Worm (Caenorhabditis elegans) whole organism, young adult: ENCODE results near the gene F38E1.3.

ENCODE experiments used
- B0261.1 ChIP-seq: sonication (generic microtip); optimal IDR thresholded peaks from 2 replicates; lab custom pipeline; 2016; ENCODE audit warnings: mild to moderate bottlenecking, missing genetic modification characterization, moderate library complexity, missing compliant biosample characterization
- D2030.7 ChIP-seq: fragments of 200-800 bp; sonication (Bioruptor generic); IDR thresholded peaks from 2 replicates; pipeline ENCODE4 v1.3.6; 2022; ENCODE audit warnings: missing genetic modification reagents, missing genetic modification characterization, missing compliant biosample characterization
- F23B12.7 ChIP-seq: sonication (generic microtip); optimal IDR thresholded peaks from 2 replicates; lab custom pipeline; 2017; ENCODE audit warnings: missing genetic modification characterization, mild to moderate bottlenecking, missing compliant biosample characterization, antibody characterized with exemption, moderate library complexity; ENCODE audit not compliant: insufficient read depth
- F52B5.7 ChIP-seq: sonication (generic microtip); optimal IDR thresholded peaks from 2 replicates; lab custom pipeline; 2016; ENCODE audit warnings: mild to moderate bottlenecking, missing genetic modification characterization, missing compliant biosample characterization
- F55B11.4 ChIP-seq: sonication (generic microtip); optimal IDR thresholded peaks from 2 replicates; lab custom pipeline; 2016; ENCODE audit warnings: missing compliant biosample characterization, missing genetic modification characterization, borderline replicate concordance; ENCODE audit not compliant: insufficient read depth
- K12H6.12 ChIP-seq: fragments of 200-800 bp; sonication (Bioruptor generic); optimal IDR thresholded peaks from 2 replicates; lab custom pipeline; 2018; ENCODE audit warnings: mild to moderate bottlenecking, missing genetic modification characterization, missing compliant biosample characterization
- Y53G8AR.9 ChIP-seq: fragments of 200-800 bp; sonication (Bioruptor generic); conservative IDR thresholded peaks from 2 replicates; pipeline ENCODE4 v1.3.6; 2022; ENCODE audit warnings: missing genetic modification reagents, missing genetic modification characterization, missing compliant biosample characterization
- akir-1 ChIP-seq: fragments of 200-800 bp; sonication (Bioruptor generic); optimal IDR thresholded peaks from 2 replicates; lab custom pipeline; 2018; ENCODE audit warnings: mild to moderate bottlenecking, missing genetic modification characterization, moderate library complexity, missing compliant biosample characterization
- aptf-3 ChIP-seq: fragments of 200-800 bp; sonication (Bioruptor generic); IDR thresholded peaks from 2 replicates; pipeline ENCODE4 v1.3.6; 2022; ENCODE audit warnings: missing genetic modification characterization, missing compliant biosample characterization
- atf-7 ChIP-seq: sonication (generic microtip); optimal IDR thresholded peaks from 2 replicates; lab custom pipeline; 2017; ENCODE audit warnings: mild to moderate bottlenecking, missing genetic modification characterization, missing compliant biosample characterization
- attf-5 ChIP-seq: fragments of 200-800 bp; sonication (Bioruptor generic); optimal IDR thresholded peaks from 2 replicates; lab custom pipeline; 2018; ENCODE audit warnings: mild to moderate bottlenecking, missing genetic modification characterization, missing compliant biosample characterization
- ceh-27 ChIP-seq: fragments of 200-800 bp; sonication (Bioruptor generic); optimal IDR thresholded peaks from 2 replicates; lab custom pipeline; 2018; ENCODE audit warnings: mild to moderate bottlenecking, missing genetic modification characterization, moderate library complexity, missing compliant biosample characterization
- ceh-79 ChIP-seq: sonication (generic microtip); optimal IDR thresholded peaks from 2 replicates; lab custom pipeline; 2017; ENCODE audit warnings: mild to moderate bottlenecking, missing genetic modification characterization, missing compliant biosample characterization
- chd-7 ChIP-seq: sonication (generic microtip); optimal IDR thresholded peaks from 2 replicates; lab custom pipeline; 2016; ENCODE audit warnings: mild to moderate bottlenecking, missing genetic modification characterization, moderate library complexity, missing compliant biosample characterization
- dpff-1 ChIP-seq: sonication (generic microtip); optimal IDR thresholded peaks from 2 replicates; lab custom pipeline; 2017; ENCODE audit warnings: mild to moderate bottlenecking, missing genetic modification characterization, missing compliant biosample characterization
- egl-18 ChIP-seq: fragments of 200-800 bp; sonication (Bioruptor generic); IDR thresholded peaks from 2 replicates; pipeline ENCODE4 v1.3.6; 2022; ENCODE audit warnings: missing genetic modification reagents, missing genetic modification characterization, missing compliant biosample characterization
- egl-44 ChIP-seq: fragments of 200-800 bp; sonication (Bioruptor generic); IDR thresholded peaks from 2 replicates; pipeline ENCODE4 v1.3.6; 2022; ENCODE audit warnings: missing genetic modification reagents, missing genetic modification characterization, missing compliant biosample characterization
- egrh-3 ChIP-seq: fragments of 200-800 bp; sonication (Bioruptor generic); IDR thresholded peaks from 2 replicates; pipeline ENCODE4 v1.3.6; 2022; ENCODE audit warnings: missing genetic modification reagents, missing genetic modification characterization, missing compliant biosample characterization
- gei-17 ChIP-seq: fragments of 200-800 bp; sonication (Bioruptor generic); optimal IDR thresholded peaks from 2 replicates; lab custom pipeline; 2018; ENCODE audit warnings: mild to moderate bottlenecking, missing genetic modification characterization, missing compliant biosample characterization
- him-1 ChIP-seq: sonication (generic microtip); optimal IDR thresholded peaks from 2 replicates; lab custom pipeline; 2016; ENCODE audit warnings: missing genotype, missing genetic modification reagents, missing genetic modification characterization, missing compliant biosample characterization
- hlh-26 ChIP-seq: fragments of 200-800 bp; sonication (Bioruptor generic); conservative IDR thresholded peaks from 2 replicates; pipeline ENCODE4 v1.3.6; 2022; ENCODE audit warnings: missing genetic modification reagents, missing genetic modification characterization, missing compliant biosample characterization
- hmg-1.2 ChIP-seq: fragments of 200-800 bp; sonication (Bioruptor generic); IDR thresholded peaks from 2 replicates; pipeline ENCODE4 v1.3.6; 2022; ENCODE audit warnings: missing genetic modification reagents, missing genetic modification characterization, missing compliant biosample characterization
- let-526 ChIP-seq: fragments of 200-800 bp; sonication (Bioruptor generic); IDR thresholded peaks from 2 replicates; pipeline ENCODE4 v1.3.6; 2022; ENCODE audit warnings: missing genetic modification reagents, missing genetic modification characterization, missing compliant biosample characterization
- lin-54 ChIP-seq: fragments of 200-800 bp; sonication (Bioruptor generic); optimal IDR thresholded peaks from 2 replicates; lab custom pipeline; 2018; ENCODE audit warnings: mild to moderate bottlenecking, missing genetic modification characterization, missing compliant biosample characterization
- lir-1 ChIP-seq: fragments of 200-800 bp; sonication (Bioruptor generic); conservative IDR thresholded peaks from 2 replicates; pipeline ENCODE4 v1.3.6; 2022; ENCODE audit warnings: missing genetic modification reagents, missing genetic modification characterization, missing compliant biosample characterization
- madf-10 ChIP-seq: sonication (generic microtip); optimal IDR thresholded peaks from 2 replicates; lab custom pipeline; 2016; ENCODE audit warnings: mild to moderate bottlenecking, missing genetic modification characterization, missing compliant biosample characterization
- madf-6 ChIP-seq: fragments of 200-800 bp; sonication (Bioruptor generic); IDR thresholded peaks from 2 replicates; pipeline ENCODE4 v1.3.6; 2022; ENCODE audit warnings: missing genetic modification reagents, missing genetic modification characterization, missing compliant biosample characterization
- nhr-80 ChIP-seq: sonication (generic microtip); optimal IDR thresholded peaks from 2 replicates; lab custom pipeline; 2016; ENCODE audit warnings: missing genetic modification characterization, missing compliant biosample characterization
- sdz-38 ChIP-seq: sonication (generic microtip); optimal IDR thresholded peaks from 2 replicates; lab custom pipeline; 2016; ENCODE audit warnings: missing genotype, missing genetic modification characterization, missing compliant biosample characterization
- sea-2 ChIP-seq: fragments of 200-800 bp; sonication (Bioruptor generic); IDR thresholded peaks from 2 replicates; pipeline ENCODE4 v1.3.6; 2022; ENCODE audit warnings: missing genetic modification characterization, missing compliant biosample characterization
- snpc-1.3 ChIP-seq: sonication (generic microtip); optimal IDR thresholded peaks from 2 replicates; lab custom pipeline; 2017; ENCODE audit warnings: missing genetic modification characterization, mild to moderate bottlenecking, missing compliant biosample characterization, antibody characterized with exemption, moderate library complexity, missing genotype, missing genetic modification reagents; ENCODE audit not compliant: insufficient read depth
- somi-1 ChIP-seq: fragments of 200-800 bp; sonication (Bioruptor generic); optimal IDR thresholded peaks from 2 replicates; lab custom pipeline; 2018; ENCODE audit warnings: mild to moderate bottlenecking, missing genetic modification characterization, missing compliant biosample characterization
- tbp1 ChIP-seq: fragments of 200-800 bp; sonication (Bioruptor generic); optimal IDR thresholded peaks from 2 replicates; lab custom pipeline; 2018; ENCODE audit warnings: mild to moderate bottlenecking, missing genetic modification characterization, missing compliant biosample characterization
- tlf-1 ChIP-seq: fragments of 200-800 bp; sonication (Bioruptor generic); optimal IDR thresholded peaks from 2 replicates; lab custom pipeline; 2018; ENCODE audit warnings: mild to moderate bottlenecking, missing genetic modification characterization, missing compliant biosample characterization
- unc-62 ChIP-seq: fragments of 150-350 bp; optimal IDR thresholded peaks from 2 replicates; lab custom pipeline; 2014; ENCODE audit warnings: missing biosample characterization, missing genetic modification reagents, missing genetic modification characterization
- zfh-2 ChIP-seq: fragments of 200-800 bp; sonication (Bioruptor generic); conservative IDR thresholded peaks from 2 replicates; pipeline ENCODE4 v1.3.6; 2022; ENCODE audit warnings: missing genetic modification reagents, missing genetic modification characterization, missing compliant biosample characterization
- ztf-25 ChIP-seq: fragments of 200-800 bp; sonication (Bioruptor generic); IDR thresholded peaks from 2 replicates; pipeline ENCODE4 v1.3.6; 2022; ENCODE audit warnings: missing genetic modification reagents, missing genetic modification characterization, missing compliant biosample characterization
- ztf-26 ChIP-seq: sonication (generic microtip); optimal IDR thresholded peaks from 2 replicates; lab custom pipeline; 2017; ENCODE audit warnings: missing genetic modification characterization, missing compliant biosample characterization

Gene F38E1.3

DNA sequence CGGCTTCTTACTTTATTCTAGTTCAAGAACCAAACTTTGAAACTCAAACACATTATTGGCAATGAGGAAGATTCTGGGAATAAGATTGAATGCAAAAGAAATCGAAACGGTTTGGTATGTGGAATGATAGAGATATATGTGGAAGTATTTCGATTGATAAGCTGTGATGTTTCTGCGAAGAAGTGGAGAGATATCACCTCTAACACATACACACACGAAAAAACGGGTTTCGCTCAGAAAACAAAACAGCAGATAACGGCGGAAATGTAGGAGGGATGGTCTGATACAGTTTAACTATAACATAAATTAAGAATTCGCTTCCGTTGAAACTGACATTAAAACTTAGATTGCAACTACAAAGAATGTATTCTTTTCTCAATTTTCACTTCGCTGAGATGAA is 25.3 kb downstream of the F38E1.3 start:
- no peak for TF ChIP-seq ceh-27 (GFP tag; lab: Kevin White, UChicago)
- TF ChIP-seq aptf-3 (GFP tag; lab: Robert Waterston, UW) = no peak
- TF ChIP-seq chd-7 = no peak
- TF ChIP-seq ztf-26 (tag; lab: Kevin White, UChicago) = no peak
- TF ChIP-seq ztf-25 (GFP tag; lab: Robert Waterston, UW) = no peak
- no peak for TF ChIP-seq gei-17 (GFP tag; lab: Kevin White, UChicago)

ce11 chrV:8402392-8402791 is 26.4 kb downstream of the F38E1.3 start, which contains the start of gene F52E1.9:
F52E1.9 (minus strand) TSS chrV:8402669.
- TF ChIP-seq snpc-1.3 (tag; lab: Kevin White, UChicago) (no peak), F23B12.7 (tag; lab: Kevin White, UChicago) (no peak), lir-1 (GFP tag; lab: Robert Waterston, UW) (no peak), nhr-80 (tag; lab: Kevin White, UChicago) (peak; percentile 83), sea-2 (GFP tag; lab: Robert Waterston, UW) (no peak), akir-1 (GFP tag; lab: Kevin White, UChicago) (no peak), atf-7 (peak; percentile 14)

- TF ChIP-seq nhr-80 (tag; lab: Kevin White, UChicago) (peak; percentile 33), lin-54 (GFP tag; lab: Kevin White, UChicago) (no peak), hmg-1.2 (peak; percentile 45; the same call in 1 of the 2 replicates), D2030.7 (GFP tag; lab: Robert Waterston, UW) (no peak)
- TF ChIP-seq, all 124 proteins: peak for 2
These were observed 27.2 kb downstream of the F38E1.3 start for ce11 chrV:8403152-8403551.

DNA sequence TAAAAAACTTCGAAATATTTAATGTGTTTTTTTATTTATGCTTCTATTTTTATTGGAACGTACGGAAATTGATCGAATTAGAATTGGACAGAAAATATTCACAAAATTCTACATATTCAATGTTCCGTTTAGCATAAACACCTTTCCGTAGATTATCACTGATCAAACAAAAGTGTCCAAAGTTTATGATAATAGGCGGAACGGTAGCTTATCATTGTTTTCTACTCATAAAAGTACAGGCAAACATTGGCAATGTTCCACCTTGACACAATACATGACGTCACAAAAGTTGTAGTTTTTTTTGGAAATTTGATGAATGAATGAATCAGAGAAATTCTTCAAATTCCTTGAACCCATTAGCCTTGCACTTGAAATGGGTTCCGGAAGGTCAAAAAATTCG is 28.0 kb downstream of the F38E1.3 start:
- TF ChIP-seq tbp1 = no peak
- no peak for TF ChIP-seq somi-1 (GFP tag; lab: Kevin White, UChicago)
- no peak for TF ChIP-seq F52B5.7
- TF ChIP-seq D2030.7 (GFP tag; lab: Robert Waterston, UW) = no peak
- no peak for TF ChIP-seq egl-44 (GFP tag; lab: Robert Waterston, UW)

ce11 chrV:8404339-8404738 is 28.4 kb downstream of the F38E1.3 start:
- TF ChIP-seq egrh-3 (GFP tag; lab: Robert Waterston, UW) = no peak
- TF ChIP-seq zfh-2 (GFP tag; lab: Robert Waterston, UW) = no peak
- no peak for TF ChIP-seq B0261.1 (tag; lab: Kevin White, UChicago)
- no peak for TF ChIP-seq F55B11.4
- no peak for TF ChIP-seq ceh-79
- no peak for TF ChIP-seq sdz-38 (tag; lab: Kevin White, UChicago)
- TF ChIP-seq madf-10 (tag; lab: Kevin White, UChicago) = no peak
- TF ChIP-seq dpff-1 (tag; lab: Kevin White, UChicago) = no peak
- TF ChIP-seq unc-62 (GFP tag; lab: Kevin White, UChicago) = no peak
- no peak for TF ChIP-seq attf-5 (GFP tag; lab: Kevin White, UChicago)
- TF ChIP-seq hlh-26 (GFP tag; lab: Robert Waterston, UW) = no peak
- TF ChIP-seq Y53G8AR.9 (GFP tag; lab: Robert Waterston, UW) = no peak
- TF ChIP-seq let-526 (GFP tag; lab: Robert Waterston, UW) = no peak
- TF ChIP-seq tlf-1 (GFP tag; lab: Kevin White, UChicago) = no peak
- TF ChIP-seq egl-18 (GFP tag; lab: Robert Waterston, UW) = no peak
- TF ChIP-seq K12H6.12 (tag; lab: Kevin White, UChicago) = no peak
- no peak for TF ChIP-seq aptf-3 (GFP tag; lab: Robert Waterston, UW)
- TF ChIP-seq him-1 (tag; lab: Kevin White, UChicago) = no peak
- TF ChIP-seq ceh-27 (GFP tag; lab: Kevin White, UChicago) = no peak
- no peak for TF ChIP-seq madf-6
